Worm (Caenorhabditis elegans) whole organism, late embryonic: Measurements from ENCODE around the gene zip-11.

ENCODE experiments used
- fkh-6 ChIP-seq: sonication (generic microtip); optimal IDR thresholded peaks from 2 replicates; lab custom pipeline; 2016; ENCODE audit warnings: missing genetic modification characterization, missing compliant biosample characterization
- hlh-15 ChIP-seq: sonication (generic microtip); optimal IDR thresholded peaks from 2 replicates; lab custom pipeline; 2016; ENCODE audit warnings: missing genetic modification characterization, missing compliant biosample characterization

DNA sequence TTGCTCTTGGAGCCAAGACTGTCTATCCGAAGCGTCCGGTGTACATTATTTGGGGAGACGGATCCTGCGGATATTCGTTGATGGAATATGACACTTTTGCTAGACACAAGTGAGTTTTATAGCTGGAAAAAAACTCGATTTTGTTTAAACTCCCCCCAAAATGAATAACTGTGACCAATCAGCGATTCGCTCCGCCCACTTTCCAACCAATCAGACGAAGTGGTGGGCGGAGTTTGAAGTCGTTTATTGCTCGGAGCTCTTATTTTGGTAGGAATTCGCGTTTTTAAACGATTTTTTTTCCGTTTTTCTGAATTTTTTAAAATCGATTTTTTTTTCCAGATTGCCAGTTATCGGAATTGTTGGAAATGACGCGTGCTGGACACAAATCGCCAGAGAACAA is 49.3 kb upstream of the zip-11 start:
- TF ChIP-seq hlh-15 (tag; lab: Kevin White, UChicago) = no peak
- no peak for TF ChIP-seq fkh-6
